Fruit fly (Drosophila melanogaster): ENCODE results near the gene CG5194.
A peak's percentile ranks its signal among the peaks of the same experiment; 100 is the strongest.

The CG5194 gene

DNA sequence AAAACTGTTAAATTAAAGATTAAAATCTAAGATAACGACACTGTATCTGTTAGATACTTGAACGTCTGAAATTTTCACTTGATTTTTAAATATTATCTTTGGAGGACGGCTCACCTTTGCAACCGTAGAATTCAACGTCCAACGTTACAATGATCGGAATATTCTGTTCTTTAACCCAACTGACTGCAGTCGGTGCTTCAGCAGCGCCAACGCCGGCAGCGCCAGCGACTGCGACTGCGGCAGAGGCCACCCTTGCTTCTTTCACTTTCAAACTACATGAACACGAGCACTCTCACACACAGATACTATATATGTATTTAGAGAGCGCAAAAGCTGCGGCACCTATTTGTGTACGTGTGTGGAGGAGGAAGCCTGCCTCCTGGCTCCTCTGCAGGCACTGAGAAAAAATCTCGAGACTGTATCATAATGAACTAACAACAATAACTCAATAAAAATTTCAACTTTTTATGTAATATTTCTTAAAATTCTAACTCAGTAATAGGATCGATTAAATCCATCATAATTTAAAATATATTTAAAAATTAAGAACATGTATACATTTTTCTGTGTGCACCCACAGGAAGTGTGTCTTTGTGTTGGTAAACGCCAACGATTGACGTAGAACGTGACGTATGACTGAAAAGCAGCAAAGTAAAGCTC lies 47.9 kb upstream of the CG5194 start (continued):
- TF ChIP-seq Lim3 (GFP tag; IDR thresholded peaks at IDR 0.05): peak; percentile 31; the same call in 1 of the 2 replicates
- peak; percentile 16 for TF ChIP-seq TFAM (GFP tag; optimal IDR thresholded peaks at IDR 0.05)
- no peak for TF ChIP-seq sc (optimal IDR thresholded peaks at IDR 0.05)
- TF ChIP-seq sc (GFP tag; optimal IDR thresholded peaks at IDR 0.05): peak; percentile 83
- peak; percentile 69; the same call in 2 of the 3 replicates for TF ChIP-seq C15 (GFP tag; IDR thresholded peaks at IDR 0.05)
- TF ChIP-seq CG12236 (GFP tag; optimal IDR thresholded peaks at IDR 0.05): no peak
- TF ChIP-seq CG8765 (GFP tag; IDR thresholded peaks at IDR 0.05): peak; percentile 72
- TF ChIP-seq CG12299 (tag; optimal IDR thresholded peaks at IDR 0.05): peak; percentile 92
- TF ChIP-seq CG13624 (GFP tag; optimal IDR thresholded peaks at IDR 0.05): peak; percentile 67
- TF ChIP-seq CG5953 (GFP tag; IDR thresholded peaks at IDR 0.05): peak; percentile 80
- peak; percentile 54; the same call in 1 of the 2 replicates for TF ChIP-seq ro (GFP tag; IDR thresholded peaks at IDR 0.05)
- peak; percentile 86 for TF ChIP-seq fd96Cb (tag; optimal IDR thresholded peaks at IDR 0.05)
- peak; percentile 86 for TF ChIP-seq Sox100B (GFP tag; optimal IDR thresholded peaks at IDR 0.05)
- peak; percentile 91 for TF ChIP-seq unpg (GFP tag; optimal IDR thresholded peaks at IDR 0.05)
- peak; percentile 61 for TF ChIP-seq jing (GFP tag; optimal IDR thresholded peaks at IDR 0.05)
- TF ChIP-seq unc-4 (GFP tag; IDR thresholded peaks at IDR 0.05; ENCODE audit: partially characterized antibody): no peak
- TF ChIP-seq ci (GFP tag; IDR thresholded peaks at IDR 0.05): peak; percentile 92
- TF ChIP-seq dysf (GFP tag; IDR thresholded peaks at IDR 0.05): peak; percentile 91
- peak; percentile 93 for TF ChIP-seq CG30403 (GFP tag; optimal IDR thresholded peaks at IDR 0.05)
- peak; percentile 96 for TF ChIP-seq corto (GFP tag; optimal IDR thresholded peaks at IDR 0.05)
- TF ChIP-seq lmd (GFP tag; IDR thresholded peaks at IDR 0.05): peak; percentile 90
- peak; percentile 94 for TF ChIP-seq grau (tag; optimal IDR thresholded peaks at IDR 0.05)
- TF ChIP-seq CG17385 (GFP tag; optimal IDR thresholded peaks at IDR 0.05): peak; percentile 89
- peak; percentile 91 for TF ChIP-seq CG10979 (tag; optimal IDR thresholded peaks at IDR 0.05)
- peak; percentile 94 for TF ChIP-seq HmgZ (tag; optimal IDR thresholded peaks at IDR 0.05)
- no peak for TF ChIP-seq tll (GFP tag; optimal IDR thresholded peaks at IDR 0.05)
- peak; percentile 62; the same call in 1 of the 2 replicates for TF ChIP-seq CG43689 (GFP tag; IDR thresholded peaks at IDR 0.05)
- TF ChIP-seq HLH4C (GFP tag; IDR thresholded peaks at IDR 0.05; ENCODE audit: partially characterized antibody): no peak
- TF ChIP-seq cato (GFP tag; optimal IDR thresholded peaks at IDR 0.05; ENCODE audit: borderline replicate concordance): peak; percentile 78
- TF ChIP-seq sima (GFP tag; optimal IDR thresholded peaks at IDR 0.05): no peak
- peak; percentile 47 for TF ChIP-seq CG31365 (tag; optimal IDR thresholded peaks at IDR 0.05)
- no peak for TF ChIP-seq Trl (optimal IDR thresholded peaks at IDR 0.05)
- peak; percentile 17 for TF ChIP-seq Trl (GFP tag; optimal IDR thresholded peaks at IDR 0.05)
- no peak for TF ChIP-seq Atf3 (GFP tag; optimal IDR thresholded peaks at IDR 0.05)
- peak; percentile 88 for TF ChIP-seq CG14014 (GFP tag; IDR thresholded peaks at IDR 0.05)
- TF ChIP-seq lilli (GFP tag; optimal IDR thresholded peaks at IDR 0.05): peak; percentile 82
- peak; percentile 72 for TF ChIP-seq nau (GFP tag; optimal IDR thresholded peaks at IDR 0.05)
- peak; percentile 89 for TF ChIP-seq CG6813 (GFP tag; optimal IDR thresholded peaks at IDR 0.05)
- peak; percentile 76 for TF ChIP-seq CG3065 (GFP tag; optimal IDR thresholded peaks at IDR 0.05)
- peak; percentile 90 for TF ChIP-seq CG3847 (GFP tag; IDR thresholded peaks at IDR 0.05)
- TF ChIP-seq tup (GFP tag; optimal IDR thresholded peaks at IDR 0.05): peak; percentile 46
- TF ChIP-seq az2 (GFP tag; optimal IDR thresholded peaks at IDR 0.05): peak; percentile 87
- peak; percentile 25 for TF ChIP-seq CG12744 (GFP tag; optimal IDR thresholded peaks at IDR 0.05)
- TF ChIP-seq Bteb2 (GFP tag; optimal IDR thresholded peaks at IDR 0.05): peak; percentile 60
- peak; percentile 17 for TF ChIP-seq Hmx (GFP tag; optimal IDR thresholded peaks at IDR 0.05)
- peak; percentile 90 for TF ChIP-seq Fer3 (tag; optimal IDR thresholded peaks at IDR 0.05)
- TF ChIP-seq CG17912 (GFP tag; optimal IDR thresholded peaks at IDR 0.05): peak; percentile 36
- peak; percentile 95 for TF ChIP-seq sens (GFP tag)
- peak; percentile 90 for TF ChIP-seq CG8388 (GFP tag; optimal IDR thresholded peaks at IDR 0.05)
- TF ChIP-seq lab (GFP tag; optimal IDR thresholded peaks at IDR 0.05): peak; percentile 97

Data from whole organism, embryonic.